Fruit fly (Drosophila melanogaster): ENCODE results near the gene RhoU.

The RhoU gene

dm6 chrX:10115582-10116207, 29.4 kb downstream of the RhoU start (continued):
- TF ChIP-seq D19B (GFP tag; optimal IDR thresholded peaks at IDR 0.05) (no peak), CG2678 (tag; optimal IDR thresholded peaks at IDR 0.05) (peak; percentile 40), wek (GFP tag; optimal IDR thresholded peaks at IDR 0.05) (peak; percentile 22), CG13775 (GFP tag; optimal IDR thresholded peaks at IDR 0.05) (no peak), amos (GFP tag; IDR thresholded peaks at IDR 0.05; ENCODE audit: partially characterized antibody) (no peak), CG8924 (tag; optimal IDR thresholded peaks at IDR 0.05) (peak; percentile 10), tio (GFP tag; optimal IDR thresholded peaks at IDR 0.05) (peak; percentile 19), trh (GFP tag; optimal IDR thresholded peaks at IDR 0.05) (peak; percentile 3), CG11696 (GFP tag; IDR thresholded peaks at IDR 0.05) (no peak), CG11504 (tag; optimal IDR thresholded peaks at IDR 0.05) (no peak), CG6272 (GFP tag; IDR thresholded peaks at IDR 0.05) (no peak), NK7.1 (GFP tag; optimal IDR thresholded peaks at IDR 0.05) (no peak), Lim3 (GFP tag; IDR thresholded peaks at IDR 0.05) (no peak), Scr (GFP tag; IDR thresholded peaks at IDR 0.05; ENCODE audit: partially characterized antibody) (no peak), abd-A (tag; optimal IDR thresholded peaks at IDR 0.05) (no peak), knrl (GFP tag; IDR thresholded peaks at IDR 0.05; ENCODE audit: partially characterized antibody) (no peak), CG14965 (GFP tag; optimal IDR thresholded peaks at IDR 0.05; ENCODE audit: borderline replicate concordance) (no peak), CG7271 (tag; optimal IDR thresholded peaks at IDR 0.05) (no peak), CG12744 (GFP tag; optimal IDR thresholded peaks at IDR 0.05) (no peak), org-1 (GFP tag; optimal IDR thresholded peaks at IDR 0.05) (peak; percentile 18), danr (GFP tag; IDR thresholded peaks at IDR 0.05) (no peak), CG3163 (GFP tag; optimal IDR thresholded peaks at IDR 0.05) (no peak), Dp (GFP tag; optimal IDR thresholded peaks at IDR 0.05) (no peak), CG32772 (GFP tag; IDR thresholded peaks at IDR 0.05) (no peak), NfI (GFP tag; optimal IDR thresholded peaks at IDR 0.05) (no peak), CG15601 (tag; optimal IDR thresholded peaks at IDR 0.05) (peak; percentile 41), Bteb2 (GFP tag; optimal IDR thresholded peaks at IDR 0.05) (no peak), CG7786 (GFP tag; optimal IDR thresholded peaks at IDR 0.05) (peak; percentile 3), CG18619 (GFP tag; optimal IDR thresholded peaks at IDR 0.05) (peak; percentile 1), HLH3B (GFP tag; IDR thresholded peaks at IDR 0.05) (peak; percentile 19; the same call in 1 of the 2 replicates), ab (GFP tag; optimal IDR thresholded peaks at IDR 0.05) (no peak), CG6813 (GFP tag; optimal IDR thresholded peaks at IDR 0.05) (peak; percentile 36), CG9437 (GFP tag; optimal IDR thresholded peaks at IDR 0.05) (no peak), Max (GFP tag; optimal IDR thresholded peaks at IDR 0.05) (no peak), CG12104 (GFP tag; optimal IDR thresholded peaks at IDR 0.05) (no peak), Dip2 (GFP tag; IDR thresholded peaks at IDR 0.05) (no peak), gsb-n (tag; optimal IDR thresholded peaks at IDR 0.05) (peak; percentile 7), tx (GFP tag; optimal IDR thresholded peaks at IDR 0.05) (no peak), C15 (GFP tag; IDR thresholded peaks at IDR 0.05) (no peak), Dbx (GFP tag; IDR thresholded peaks at IDR 0.05) (no peak), CG3838 (GFP tag; optimal IDR thresholded peaks at IDR 0.05) (no peak), Lhr (GFP tag; optimal IDR thresholded peaks at IDR 0.05) (peak; percentile 21), GATAe (GFP tag; conservative IDR thresholded peaks at IDR 0.05) (no peak), sens (GFP tag) (peak; percentile 91), insv (GFP tag; optimal IDR thresholded peaks at IDR 0.05) (no peak), grn (GFP tag; optimal IDR thresholded peaks at IDR 0.05) (peak; percentile 70), CG3407 (GFP tag; optimal IDR thresholded peaks at IDR 0.05) (peak; percentile 57), jigr1 (GFP tag; IDR thresholded peaks at IDR 0.05) (no peak), Neu2 (GFP tag; optimal IDR thresholded peaks at IDR 0.05; ENCODE audit: borderline replicate concordance) (no peak), bsh (GFP tag; optimal IDR thresholded peaks at IDR 0.05) (peak in 1 of 2 experiments; percentile 43)

Measured in whole organism, embryonic.